Worm (Caenorhabditis elegans): Measurements from ENCODE around the gene rap-2.
A peak's percentile ranks its signal among the peaks of the same experiment; 100 is the strongest.

rap-2 gene

ce11 chrV:15065837-15066348, 2.0 kb upstream of the rap-2 start, which contains the start of gene otub-1:
TSS of gene otub-1 (plus strand) at chrV:15066298.
- TF ChIP-seq hlh-6 (tag; optimal IDR thresholded peaks at IDR 0.05) (no peak), unc-3 (GFP tag; conservative IDR thresholded peaks at IDR 0.05) (no peak), unc-3 (tag; optimal IDR thresholded peaks at IDR 0.05) (no peak), sdc-2 (tag; optimal IDR thresholded peaks at IDR 0.05) (no peak), mec-3 (tag; optimal IDR thresholded peaks at IDR 0.05; ENCODE audit: borderline replicate concordance) (no peak), sox-2 (GFP tag; IDR thresholded peaks at IDR 0.05) (no peak), pat-9 (tag; optimal IDR thresholded peaks at IDR 0.05) (no peak), dve-1 (tag; optimal IDR thresholded peaks at IDR 0.05) (no peak), eyg-1 (tag; optimal IDR thresholded peaks at IDR 0.05) (no peak), madf-2 (tag; optimal IDR thresholded peaks at IDR 0.05) (no peak)

- TF ChIP-seq sdc-2 (tag; optimal IDR thresholded peaks at IDR 0.05) (peak; percentile 20), ref-2 (tag; optimal IDR thresholded peaks at IDR 0.05) (peak; percentile 22), Y22D7AL.16 (tag; optimal IDR thresholded peaks at IDR 0.05) (no peak), unc-3 (GFP tag; conservative IDR thresholded peaks at IDR 0.05) (no peak), unc-3 (tag; optimal IDR thresholded peaks at IDR 0.05) (no peak), ceh-19 (GFP tag; optimal IDR thresholded peaks at IDR 0.05) (peak; percentile 46), ceh-31 (tag; optimal IDR thresholded peaks at IDR 0.05) (peak; percentile 65), ceh-34 (tag; optimal IDR thresholded peaks at IDR 0.05) (peak; percentile 32), ceh-24 (tag; optimal IDR thresholded peaks at IDR 0.05) (no peak), ets-4 (tag; optimal IDR thresholded peaks at IDR 0.05) (peak; percentile 61), hlh-6 (tag; optimal IDR thresholded peaks at IDR 0.05) (peak; percentile 16), tbx-2 (tag; optimal IDR thresholded peaks at IDR 0.05) (peak; percentile 40), ceh-48 (tag; optimal IDR thresholded peaks at IDR 0.05) (peak; percentile 90), fax-1 (tag; optimal IDR thresholded peaks at IDR 0.05) (no peak), unc-42 (tag; optimal IDR thresholded peaks at IDR 0.05) (peak; percentile 47)
Observed at ce11 chrV:15065068-15065744, 1.3 kb upstream of the rap-2 start, which contains the start of gene C25D7.9. TSS of gene C25D7.9 (plus strand) at chrV:15065135.

ce11 chrV:15060595-15060994, 3.3 kb downstream of the rap-2 start:
- no peak for TF ChIP-seq unc-42 (tag; optimal IDR thresholded peaks at IDR 0.05)
- TF ChIP-seq mec-3 (tag; optimal IDR thresholded peaks at IDR 0.05; ENCODE audit: borderline replicate concordance), result no peak
- no peak for TF ChIP-seq hlh-6 (tag; optimal IDR thresholded peaks at IDR 0.05)

ce11 chrV:15059534-15059933, 4.4 kb downstream of the rap-2 start, which contains the start of the genes mcm-3 and C25D7.15:
TSS of gene mcm-3 (minus strand) at chrV:15059599.
TSS of gene C25D7.15 (plus strand) at chrV:15059808.
- TF ChIP-seq ref-2 (tag; optimal IDR thresholded peaks at IDR 0.05) (no peak), pros-1 (tag; optimal IDR thresholded peaks at IDR 0.05) (no peak), ceh-34 (tag; optimal IDR thresholded peaks at IDR 0.05) (no peak), fkh-10 (GFP tag; optimal IDR thresholded peaks at IDR 0.05) (no peak), ceh-22 (tag; optimal IDR thresholded peaks at IDR 0.05) (no peak), ztf-16 (tag; optimal IDR thresholded peaks at IDR 0.05) (no peak), fax-1 (tag; optimal IDR thresholded peaks at IDR 0.05) (no peak), unc-42 (tag; optimal IDR thresholded peaks at IDR 0.05) (no peak), dve-1 (tag; optimal IDR thresholded peaks at IDR 0.05) (no peak), eyg-1 (tag; optimal IDR thresholded peaks at IDR 0.05) (no peak), ets-4 (tag; optimal IDR thresholded peaks at IDR 0.05) (no peak), mec-3 (tag; optimal IDR thresholded peaks at IDR 0.05; ENCODE audit: borderline replicate concordance) (no peak), ceh-31 (tag; optimal IDR thresholded peaks at IDR 0.05) (no peak), zip-5 (tag; optimal IDR thresholded peaks at IDR 0.05) (no peak), rnt-1 (tag; optimal IDR thresholded peaks at IDR 0.05) (no peak), ceh-6 (GFP tag; optimal IDR thresholded peaks at IDR 0.05) (no peak)

- TF ChIP-seq K02D7.2 (tag; optimal IDR thresholded peaks at IDR 0.05), result no peak
- TF ChIP-seq ceh-31 (tag; optimal IDR thresholded peaks at IDR 0.05), result no peak
- TF ChIP-seq unc-55 (GFP tag; optimal IDR thresholded peaks at IDR 0.05), result no peak
- TF ChIP-seq ref-2 (tag; optimal IDR thresholded peaks at IDR 0.05), result no peak
- TF ChIP-seq npax-4 (tag; optimal IDR thresholded peaks at IDR 0.05), result no peak
- TF ChIP-seq C08G9.2 (tag; optimal IDR thresholded peaks at IDR 0.05), result no peak
- TF ChIP-seq dmd-4 (tag; optimal IDR thresholded peaks at IDR 0.05; ENCODE audit: borderline replicate concordance), result no peak
- TF ChIP-seq ztf-16 (tag; optimal IDR thresholded peaks at IDR 0.05), result no peak
- TF ChIP-seq eyg-1 (tag; optimal IDR thresholded peaks at IDR 0.05), result no peak
- TF ChIP-seq pros-1 (tag; optimal IDR thresholded peaks at IDR 0.05), result no peak
- TF ChIP-seq mec-3 (tag; optimal IDR thresholded peaks at IDR 0.05; ENCODE audit: borderline replicate concordance), result no peak
Observed at ce11 chrV:15058965-15059364, 4.9 kb downstream of the rap-2 start.
